Fruit fly (Drosophila melanogaster) whole organism, pupa: ENCODE results near the gene CG6443.

Experiments
- CG10348 ChIP-seq: fragments of 200-800 bp; sonication (Bioruptor generic); IDR thresholded peaks from 2 replicates; pipeline ENCODE4 v1.3.6; 2022; ENCODE audit warnings: missing biosample characterization, missing genetic modification characterization
- CG12605 ChIP-seq: fragments of 200-800 bp; sonication (Bioruptor generic); IDR thresholded peaks from 2 replicates; pipeline ENCODE4 v1.3.6; 2022; ENCODE audit warnings: missing biosample characterization, missing genetic modification characterization
- CG13204 ChIP-seq: fragments of 200-800 bp; sonication (Bioruptor generic); optimal IDR thresholded peaks from 2 replicates; lab custom pipeline; 2018; ENCODE audit warnings: missing biosample characterization, mild to moderate bottlenecking, missing genetic modification characterization, moderate library complexity
- CG14655 ChIP-seq: fragments of 200-800 bp; sonication (Bioruptor generic); optimal IDR thresholded peaks from 3 replicates; lab custom pipeline; 2017; ENCODE audit warnings: mild to moderate bottlenecking, missing biosample characterization, missing genetic modification reagents, missing genetic modification characterization
- CG15710 ChIP-seq: fragments of 200-800 bp; sonication (Bioruptor generic); optimal IDR thresholded peaks from 2 replicates; lab custom pipeline; 2018; ENCODE audit warnings: missing biosample characterization, mild to moderate bottlenecking, missing genetic modification characterization, moderate library complexity
- CG17806 ChIP-seq: fragments of 200-800 bp; sonication (Bioruptor generic); optimal IDR thresholded peaks from 2 replicates; lab custom pipeline; 2018; ENCODE audit warnings: missing biosample characterization, mild to moderate bottlenecking, missing genetic modification characterization, moderate library complexity
- CG32121 ChIP-seq: fragments of 200-800 bp; sonication (Bioruptor generic); IDR thresholded peaks from 2 replicates; pipeline ENCODE4 v1.3.6; 2022; ENCODE audit warnings: missing biosample characterization, missing genetic modification characterization
- CG34367 ChIP-seq: fragments of 200-800 bp; sonication (Bioruptor generic); optimal IDR thresholded peaks from 2 replicates; lab custom pipeline; 2018; ENCODE audit warnings: missing biosample characterization, mild to moderate bottlenecking, missing genetic modification characterization
- CG4496 ChIP-seq: fragments of 200-800 bp; sonication (Bioruptor generic); IDR thresholded peaks from 3 replicates; pipeline ENCODE4 v1.3.6; 2022; ENCODE audit warnings: missing biosample characterization, missing genetic modification characterization
- CG8159 ChIP-seq: fragments of 200-800 bp; sonication (Bioruptor generic); optimal IDR thresholded peaks from 3 replicates; lab custom pipeline; 2018; ENCODE audit warnings: missing biosample characterization, mild to moderate bottlenecking, missing genetic modification characterization, moderate library complexity
- CG8301 ChIP-seq: fragments of 200-800 bp; sonication (Bioruptor generic); optimal IDR thresholded peaks from 2 replicates; lab custom pipeline; 2018; ENCODE audit warnings: missing biosample characterization, mild to moderate bottlenecking, missing genetic modification characterization
- CG9948 ChIP-seq: fragments of 200-800 bp; sonication (Bioruptor generic); optimal IDR thresholded peaks from 2 replicates; lab custom pipeline; 2018; ENCODE audit warnings: missing biosample characterization, mild to moderate bottlenecking, missing genetic modification characterization, moderate library complexity
- D1 ChIP-seq: fragments of 200-800 bp; sonication (Bioruptor generic); optimal IDR thresholded peaks from 2 replicates; lab custom pipeline; 2018; ENCODE audit warnings: missing biosample characterization, mild to moderate bottlenecking, missing genetic modification characterization, moderate library complexity
- EcR ChIP-seq: fragments of 200-800 bp; sonication (Bioruptor generic); optimal IDR thresholded peaks from 3 replicates; lab custom pipeline; 2019; ENCODE audit warnings: missing biosample characterization, missing genetic modification characterization, mild to moderate bottlenecking, moderate library complexity, missing genetic modification reagents
- Ets98B ChIP-seq: fragments of 200-800 bp; sonication (Bioruptor generic); IDR thresholded peaks from 2 replicates; pipeline ENCODE4 v1.3.6; 2022; ENCODE audit warnings: missing biosample characterization, missing genetic modification characterization
- Pif1A ChIP-seq: fragments of 200-800 bp; sonication (Bioruptor generic); optimal IDR thresholded peaks from 3 replicates; lab custom pipeline; 2016; ENCODE audit warnings: missing biosample characterization, missing genetic modification characterization
- Pif1B ChIP-seq: fragments of 200-800 bp; sonication (Bioruptor generic); optimal IDR thresholded peaks from 3 replicates; lab custom pipeline; 2016; ENCODE audit warnings: missing biosample characterization, missing genetic modification characterization
- Snoo ChIP-seq: fragments of 200-800 bp; sonication (Bioruptor generic); optimal IDR thresholded peaks from 3 replicates; lab custom pipeline; 2017; ENCODE audit warnings: missing biosample characterization, mild to moderate bottlenecking, missing genetic modification characterization, inconsistent platforms
- fd96Ca ChIP-seq: fragments of 200-800 bp; sonication (Bioruptor generic); IDR thresholded peaks from 3 replicates; pipeline ENCODE4 v1.3.6; 2022; ENCODE audit warnings: missing biosample characterization, missing genetic modification characterization
- gl ChIP-seq: fragments of 200-800 bp; sonication (Bioruptor generic); optimal IDR thresholded peaks from 2 replicates; lab custom pipeline; 2018; ENCODE audit warnings: missing biosample characterization, mild to moderate bottlenecking, missing genetic modification characterization
- rn ChIP-seq: fragments of 200-800 bp; sonication (Bioruptor generic); IDR thresholded peaks from 2 replicates; pipeline ENCODE4 v1.3.6; 2022; ENCODE audit warnings: missing biosample characterization, missing genetic modification characterization

Gene CG6443

dm6 chr2L:10706267-10706666 is 22.5 kb upstream of the CG6443 start:
- TF ChIP-seq CG32121: no peak
- no peak for TF ChIP-seq CG14655 (GFP tag; lab: Kevin White, UChicago)
- TF ChIP-seq EcR (GFP tag; lab: Kevin White, UChicago): no peak
- TF ChIP-seq CG8159: no peak
- no peak for TF ChIP-seq Snoo (tag; lab: Kevin White, UChicago)
- TF ChIP-seq CG15710 (tag; lab: Kevin White, UChicago): no peak
- TF ChIP-seq D1 (tag; lab: Kevin White, UChicago): no peak
- TF ChIP-seq CG34367 (tag; lab: Kevin White, UChicago): no peak
- no peak for TF ChIP-seq CG12605
- no peak for TF ChIP-seq CG8301 (tag; lab: Kevin White, UChicago)
- TF ChIP-seq CG10348: no peak
- no peak for TF ChIP-seq rn (GFP tag; lab: Robert Waterston, UW)

dm6 chr2L:10708089-10708488 is 20.7 kb upstream of the CG6443 start:
- no peak for TF ChIP-seq CG15710 (tag; lab: Kevin White, UChicago)
- TF ChIP-seq CG17806 (tag; lab: Kevin White, UChicago): no peak
- TF ChIP-seq gl (tag; lab: Kevin White, UChicago): no peak
- no peak for TF ChIP-seq CG4496 (GFP tag; lab: Robert Waterston, UW)
- no peak for TF ChIP-seq Pif1B (GFP tag; lab: Kevin White, UChicago)

- TF ChIP-seq D1 (tag; lab: Kevin White, UChicago): no peak
- no peak for TF ChIP-seq CG9948 (tag; lab: Kevin White, UChicago)
- no peak for TF ChIP-seq EcR (GFP tag; lab: Kevin White, UChicago)
- no peak for TF ChIP-seq CG17806 (tag; lab: Kevin White, UChicago)
- no peak for TF ChIP-seq CG8301 (tag; lab: Kevin White, UChicago)
- no peak for TF ChIP-seq CG34367 (tag; lab: Kevin White, UChicago)
- no peak for TF ChIP-seq CG13204 (GFP tag; lab: Kevin White, UChicago)
- no peak for TF ChIP-seq CG4496 (GFP tag; lab: Robert Waterston, UW)
- TF ChIP-seq Ets98B (GFP tag; lab: Robert Waterston, UW): no peak
- TF ChIP-seq fd96Ca (GFP tag; lab: Robert Waterston, UW): no peak
- TF ChIP-seq Snoo (tag; lab: Kevin White, UChicago): no peak
- TF ChIP-seq CG32121: no peak
Measured at dm6 chr2L:10709353-10709752, 19.4 kb upstream of the CG6443 start, which contains the start of gene Lip2. TSS of gene Lip2 (minus strand) at chr2L:10709453.

dm6 chr2L:10711221-10711620 is 17.6 kb upstream of the CG6443 start:
- TF ChIP-seq CG8301 (tag; lab: Kevin White, UChicago) (no peak), CG14655 (GFP tag; lab: Kevin White, UChicago) (no peak), Pif1A (GFP tag; lab: Kevin White, UChicago) (no peak), CG12605 (no peak), Snoo (tag; lab: Kevin White, UChicago) (no peak), CG10348 (no peak), EcR (GFP tag; lab: Kevin White, UChicago) (no peak), CG8159 (no peak), CG4496 (GFP tag; lab: Robert Waterston, UW) (no peak), Pif1B (GFP tag; lab: Kevin White, UChicago) (no peak), CG17806 (tag; lab: Kevin White, UChicago) (no peak), Ets98B (GFP tag; lab: Robert Waterston, UW) (no peak)

dm6 chr2L:10721535-10721934 is 7.2 kb upstream of the CG6443 start:
- TF ChIP-seq CG8159 (no peak), D1 (tag; lab: Kevin White, UChicago) (peak; percentile 56)

- TF ChIP-seq Pif1A (GFP tag; lab: Kevin White, UChicago) (no peak), EcR (GFP tag; lab: Kevin White, UChicago) (no peak), CG8301 (tag; lab: Kevin White, UChicago) (no peak), CG14655 (GFP tag; lab: Kevin White, UChicago) (no peak), CG4496 (GFP tag; lab: Robert Waterston, UW) (no peak), CG9948 (tag; lab: Kevin White, UChicago) (no peak), rn (GFP tag; lab: Robert Waterston, UW) (no peak), Pif1B (GFP tag; lab: Kevin White, UChicago) (no peak), CG34367 (tag; lab: Kevin White, UChicago) (no peak), CG13204 (GFP tag; lab: Kevin White, UChicago) (no peak), fd96Ca (GFP tag; lab: Robert Waterston, UW) (no peak), D1 (tag; lab: Kevin White, UChicago) (no peak), CG17806 (tag; lab: Kevin White, UChicago) (no peak), CG15710 (tag; lab: Kevin White, UChicago) (no peak), gl (tag; lab: Kevin White, UChicago) (no peak), CG32121 (no peak), CG12605 (no peak)
Measured at dm6 chr2L:10723903-10724302, 4.9 kb upstream of the CG6443 start, which contains the start of gene CG6431. TSS of gene CG6431 (plus strand) at chr2L:10724203.

- TF ChIP-seq fd96Ca (GFP tag; lab: Robert Waterston, UW) (no peak), CG13204 (GFP tag; lab: Kevin White, UChicago) (no peak), gl (tag; lab: Kevin White, UChicago) (no peak), CG8159 (no peak), Ets98B (GFP tag; lab: Robert Waterston, UW) (no peak), CG15710 (tag; lab: Kevin White, UChicago) (no peak), CG10348 (no peak), CG17806 (tag; lab: Kevin White, UChicago) (no peak), CG4496 (GFP tag; lab: Robert Waterston, UW) (no peak), CG8301 (tag; lab: Kevin White, UChicago) (no peak), Pif1B (GFP tag; lab: Kevin White, UChicago) (no peak)
Measured at dm6 chr2L:10729955-10730354, 1.2 kb downstream of the CG6443 start, which contains the start of gene CG17118. TSS of gene CG17118 (plus strand) at chr2L:10730255.
